Fruit fly (Drosophila melanogaster) whole organism, embryonic: ENCODE results near the gene CG14961.

ENCODE experiments used
- Adf1 ChIP-seq: fragments of 200-800 bp; sonication (Bioruptor generic); IDR thresholded peaks from 2 replicates; pipeline ENCODE4 v1.3.6; 2022; ENCODE audit warnings: missing biosample characterization, missing genetic modification characterization
- CG11696 ChIP-seq: fragments of 200-800 bp; sonication (Bioruptor generic); IDR thresholded peaks from 2 replicates; pipeline ENCODE4 v1.3.6; 2022; ENCODE audit warnings: missing biosample characterization, missing genetic modification characterization
- CG13296 ChIP-seq: fragments of 200-800 bp; sonication (Bioruptor generic); optimal IDR thresholded peaks from 3 replicates; lab custom pipeline; 2018; ENCODE audit warnings: missing biosample characterization, mild to moderate bottlenecking, missing genetic modification characterization
- CG15011 ChIP-seq: fragments of 200-800 bp; sonication (Bioruptor generic); optimal IDR thresholded peaks from 3 replicates; lab custom pipeline; 2018; ENCODE audit warnings: missing biosample characterization, mild to moderate bottlenecking, missing genetic modification characterization
- CG16863 ChIP-seq: fragments of 200-800 bp; sonication (Bioruptor generic); optimal IDR thresholded peaks from 3 replicates; lab custom pipeline; 2016; ENCODE audit warnings: missing biosample characterization, missing genetic modification characterization
- CG17912 ChIP-seq: fragments of 200-800 bp; sonication (Bioruptor generic); optimal IDR thresholded peaks from 2 replicates; lab custom pipeline; 2018; ENCODE audit warnings: missing biosample characterization, mild to moderate bottlenecking, missing genetic modification characterization
- CG2202 ChIP-seq: fragments of 200-800 bp; sonication (Bioruptor generic); optimal IDR thresholded peaks from 2 replicates; lab custom pipeline; 2018; ENCODE audit warnings: missing biosample characterization, mild to moderate bottlenecking, missing genetic modification characterization
- CG2889 ChIP-seq: fragments of 200-800 bp; sonication (Bioruptor generic); IDR thresholded peaks from 3 replicates; pipeline ENCODE4 v1.3.6; 2022; ENCODE audit warnings: missing biosample characterization, missing genetic modification characterization
- CG31388 ChIP-seq: fragments of 200-800 bp; sonication (Bioruptor generic); optimal IDR thresholded peaks from 2 replicates; lab custom pipeline; 2016; ENCODE audit warnings: missing biosample characterization, missing genetic modification characterization
- CG43689 ChIP-seq: fragments of 200-800 bp; sonication (Bioruptor generic); IDR thresholded peaks from 2 replicates; pipeline ENCODE4 v1.3.6; 2022; ENCODE audit warnings: missing biosample characterization, missing genetic modification characterization
- CG4424 ChIP-seq: fragments of 200-800 bp; sonication (Bioruptor generic); optimal IDR thresholded peaks from 3 replicates; lab custom pipeline; 2016; ENCODE audit warnings: missing biosample characterization, missing genetic modification characterization
- CG4730 ChIP-seq: fragments of 200-800 bp; sonication (Bioruptor generic); IDR thresholded peaks from 2 replicates; pipeline ENCODE4 v1.3.6; 2022; ENCODE audit warnings: missing biosample characterization, missing genetic modification characterization
- CG6254 ChIP-seq: fragments of 200-800 bp; sonication (Bioruptor generic); optimal IDR thresholded peaks from 3 replicates; lab custom pipeline; 2017; ENCODE audit warnings: mild to moderate bottlenecking, missing biosample characterization, missing genetic modification reagents, missing genetic modification characterization
- CG6689 ChIP-seq: fragments of 200-800 bp; sonication (Bioruptor generic); IDR thresholded peaks from 2 replicates; pipeline ENCODE4 v1.3.6; 2022; ENCODE audit warnings: missing biosample characterization, missing genetic modification characterization
- CG7271 ChIP-seq: fragments of 200-800 bp; sonication (Bioruptor generic); optimal IDR thresholded peaks from 2 replicates; lab custom pipeline; 2018; ENCODE audit warnings: missing biosample characterization, mild to moderate bottlenecking, missing genetic modification characterization, moderate library complexity
- CG7372 ChIP-seq: fragments of 200-800 bp; sonication (Bioruptor generic); IDR thresholded peaks from 2 replicates; pipeline ENCODE4 v1.3.6; 2022; ENCODE audit warnings: missing biosample characterization, missing genetic modification characterization
- CG7987 ChIP-seq: fragments of 200-800 bp; sonication (Bioruptor generic); optimal IDR thresholded peaks from 2 replicates; lab custom pipeline; 2018; ENCODE audit warnings: missing biosample characterization, mild to moderate bottlenecking, missing genetic modification characterization, moderate library complexity
- CG8924 ChIP-seq: fragments of 200-800 bp; optimal IDR thresholded peaks from 3 replicates; lab custom pipeline; 2019; ENCODE audit warnings: missing biosample characterization, mild to moderate bottlenecking, missing genetic modification characterization, moderate library complexity
- CHES-1-like ChIP-seq: fragments of 200-800 bp; sonication (Bioruptor generic); optimal IDR thresholded peaks from 2 replicates; lab custom pipeline; 2016; ENCODE audit warnings: missing biosample characterization, missing genetic modification characterization
- D19B ChIP-seq: fragments of 200-800 bp; sonication (Bioruptor generic); optimal IDR thresholded peaks from 2 replicates; lab custom pipeline; 2017; ENCODE audit warnings: missing biosample characterization, mild to moderate bottlenecking, missing genetic modification characterization
- Dad ChIP-seq: fragments of 200-800 bp; sonication (Bioruptor generic); optimal IDR thresholded peaks from 3 replicates; lab custom pipeline; 2016; ENCODE audit warnings: missing biosample characterization, missing genetic modification characterization
- Dip3 ChIP-seq: fragments of 200-800 bp; sonication (Bioruptor generic); optimal IDR thresholded peaks from 3 replicates; lab custom pipeline; 2016; ENCODE audit warnings: missing biosample characterization, missing genetic modification characterization
- E2f2 ChIP-seq: fragments of 200-800 bp; sonication (Bioruptor generic); IDR thresholded peaks from 2 replicates; pipeline ENCODE4 v1.3.6; 2022; ENCODE audit warnings: missing biosample characterization, missing genetic modification characterization
- Fer1 ChIP-seq: fragments of 200-800 bp; sonication (Bioruptor generic); optimal IDR thresholded peaks from 2 replicates; lab custom pipeline; 2017; ENCODE audit warnings: missing biosample characterization, mild to moderate bottlenecking, missing genetic modification characterization
- H15 ChIP-seq: fragments of 200-800 bp; sonication (Bioruptor generic); IDR thresholded peaks from 3 replicates; pipeline ENCODE4 v1.3.6; 2022; ENCODE audit warnings: missing biosample characterization, missing genetic modification characterization
- Hey ChIP-seq: fragments of 200-800 bp; sonication (Bioruptor generic); optimal IDR thresholded peaks from 3 replicates; lab custom pipeline; 2018; ENCODE audit warnings: missing biosample characterization, mild to moderate bottlenecking, missing genetic modification characterization
- Sry-β ChIP-seq: fragments of 200-800 bp; sonication (Bioruptor generic); optimal IDR thresholded peaks from 2 replicates; lab custom pipeline; 2018; ENCODE audit warnings: missing biosample characterization, mild to moderate bottlenecking, missing genetic modification characterization, moderate library complexity
- ato ChIP-seq: fragments of 200-800 bp; sonication (Bioruptor generic); IDR thresholded peaks from 2 replicates; pipeline ENCODE4 v1.3.6; 2022; ENCODE audit warnings: missing biosample characterization, missing genetic modification characterization; ENCODE audit not compliant: partially characterized antibody
- cg ChIP-seq: fragments of 200-800 bp; sonication (Bioruptor generic); optimal IDR thresholded peaks from 3 replicates; lab custom pipeline; 2019; ENCODE audit warnings: missing biosample characterization, mild to moderate bottlenecking, missing genetic modification characterization, moderate library complexity
- chif ChIP-seq, 2 experiments: fragments of 200-800 bp; sonication (Bioruptor generic); optimal IDR thresholded peaks; 3 replicates each; lab custom pipeline; 2016; ENCODE audit warnings: missing biosample characterization in 2 of 2, missing genetic modification characterization in 2 of 2
- croc ChIP-seq: fragments of 200-800 bp; sonication (Bioruptor generic); conservative IDR thresholded peaks from 3 replicates; pipeline ENCODE4 v1.3.6; 2022; ENCODE audit warnings: missing biosample characterization, missing genetic modification characterization
- da ChIP-seq: fragments of 200-800 bp; sonication (Bioruptor generic); optimal IDR thresholded peaks from 2 replicates; lab custom pipeline; 2016; ENCODE audit warnings: missing biosample characterization, missing genetic modification characterization
- danr ChIP-seq: fragments of 200-800 bp; sonication (Bioruptor generic); IDR thresholded peaks from 2 replicates; pipeline ENCODE4 v1.3.6; 2022; ENCODE audit warnings: missing biosample characterization, missing genetic modification characterization
- dm ChIP-seq: fragments of 200-800 bp; sonication (Bioruptor generic); optimal IDR thresholded peaks from 3 replicates; lab custom pipeline; 2016; ENCODE audit warnings: missing biosample characterization, missing genetic modification characterization
- emc ChIP-seq: fragments of 200-800 bp; sonication (Bioruptor generic); optimal IDR thresholded peaks from 2 replicates; lab custom pipeline; 2016; ENCODE audit warnings: missing biosample characterization, missing genetic modification characterization
- ewg ChIP-seq: fragments of 200-800 bp; sonication (Bioruptor generic); optimal IDR thresholded peaks from 3 replicates; lab custom pipeline; 2017; ENCODE audit warnings: mild to moderate bottlenecking, missing biosample characterization, missing genetic modification reagents, missing genetic modification characterization
- fru ChIP-seq: fragments of >200 bp; optimal IDR thresholded peaks from 2 replicates; lab custom pipeline; 2017
- ftz-f1 ChIP-seq: fragments of 200-800 bp; sonication (Bioruptor generic); optimal IDR thresholded peaks from 2 replicates; lab custom pipeline; 2016; ENCODE audit warnings: missing biosample characterization, missing genetic modification characterization
- luna ChIP-seq: fragments of 200-800 bp; sonication (Bioruptor generic); optimal IDR thresholded peaks from 2 replicates; lab custom pipeline; 2016; ENCODE audit warnings: missing biosample characterization, missing genetic modification characterization
- mirr ChIP-seq: fragments of 200-800 bp; sonication (Bioruptor generic); optimal IDR thresholded peaks from 3 replicates; lab custom pipeline; 2018; ENCODE audit warnings: missing biosample characterization, mild to moderate bottlenecking, missing genetic modification characterization
- prd ChIP-seq, 3 experiments: fragments of >200 bp in 2 of 3; fragments of 200-800 bp in 1 of 3; sonication (Bioruptor generic) in 1 of 3; optimal IDR thresholded peaks in 2 of 3; IDR thresholded peaks in 1 of 3; 2 replicates in 2 of 3; 3 replicates in 1 of 3; pipeline versions ENCODE4 v1.3.6 to Lab custom; 2017 to 2022; ENCODE audit warnings: missing biosample characterization in 1 of 3, missing genetic modification characterization in 1 of 3
- repo ChIP-seq: fragments of 200-800 bp; sonication (Bioruptor generic); optimal IDR thresholded peaks from 2 replicates; lab custom pipeline; 2016; ENCODE audit warnings: missing biosample characterization, missing genetic modification characterization
- run ChIP-seq: fragments of 200-800 bp; sonication (Bioruptor generic); optimal IDR thresholded peaks from 3 replicates; lab custom pipeline; 2018; ENCODE audit warnings: missing biosample characterization, mild to moderate bottlenecking, missing genetic modification characterization
- sc ChIP-seq, 3 experiments: fragments of >200 bp in 2 of 3; fragments of 200-800 bp in 1 of 3; sonication (Bioruptor generic) in 1 of 3; optimal IDR thresholded peaks; 2 replicates in 2 of 3; 3 replicates in 1 of 3; lab custom pipeline; 2017; ENCODE audit warnings: mild to moderate bottlenecking in 1 of 3, missing biosample characterization in 1 of 3, missing genetic modification characterization in 1 of 3, missing genetic modification reagents in 1 of 3
- sd ChIP-seq: fragments of 200-800 bp; sonication (Bioruptor generic); optimal IDR thresholded peaks from 3 replicates; lab custom pipeline; 2018; ENCODE audit warnings: missing biosample characterization, mild to moderate bottlenecking, missing genetic modification characterization, moderate library complexity
- slbo ChIP-seq: fragments of 200-800 bp; sonication (Bioruptor generic); IDR thresholded peaks from 2 replicates; pipeline ENCODE4 v1.3.6; 2022; ENCODE audit warnings: missing biosample characterization, missing genetic modification characterization
- sna ChIP-seq: fragments of 200-800 bp; sonication (Bioruptor generic); IDR thresholded peaks from 2 replicates; pipeline ENCODE4 v1.3.6; 2022; ENCODE audit warnings: missing biosample characterization, missing genetic modification characterization; ENCODE audit not compliant: partially characterized antibody
- wor ChIP-seq: fragments of 200-800 bp; sonication (Bioruptor generic); IDR thresholded peaks from 2 replicates; pipeline ENCODE4 v1.3.6; 2022; ENCODE audit warnings: missing biosample characterization, missing genetic modification characterization
- zf30C ChIP-seq: fragments of 200-800 bp; sonication (Bioruptor generic); optimal IDR thresholded peaks from 3 replicates; lab custom pipeline; 2018; ENCODE audit warnings: missing biosample characterization, mild to moderate bottlenecking, missing genetic modification characterization
- zfh2 ChIP-seq: fragments of 200-800 bp; sonication (Bioruptor generic); optimal IDR thresholded peaks from 2 replicates; lab custom pipeline; 2016; ENCODE audit warnings: missing biosample characterization, missing genetic modification characterization

The CG14961 gene

DNA sequence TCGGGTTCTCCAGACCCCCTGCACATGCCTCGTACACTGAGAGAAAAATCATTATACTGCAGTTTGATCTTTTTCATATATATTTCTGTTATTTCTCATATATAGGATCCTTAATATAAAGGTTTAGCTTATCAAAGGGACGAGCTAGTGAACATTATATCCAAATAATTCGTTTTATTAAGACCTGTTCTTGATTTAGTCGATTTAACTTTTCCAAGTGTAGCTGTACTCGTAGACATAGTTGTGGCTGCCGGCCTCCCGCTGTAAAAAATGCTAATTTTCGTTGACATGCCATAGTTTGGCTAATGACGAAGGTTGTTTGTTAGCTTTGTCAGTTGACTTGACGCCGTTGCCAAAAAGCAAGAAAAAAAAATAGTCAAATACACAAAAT lies 52.6 kb downstream of the CG14961 start (continued):
- no peak for TF ChIP-seq sc (optimal IDR thresholded peaks at IDR 0.05; lab: Kevin White, UChicago)
- TF ChIP-seq sc (GFP tag; optimal IDR thresholded peaks at IDR 0.05; lab: Kevin White, UChicago) = peak; percentile 75
- TF ChIP-seq CG17912 (GFP tag; lab: Kevin White, UChicago) = no peak
- TF ChIP-seq ato (GFP tag; lab: Robert Waterston, UW) = no peak
- TF ChIP-seq CG15011 (GFP tag; lab: Kevin White, UChicago) = peak; percentile 73
- peak; percentile 57 for TF ChIP-seq CG11696 (GFP tag; lab: Robert Waterston, UW)
- TF ChIP-seq repo = peak; percentile 65
- no peak for TF ChIP-seq ftz-f1
- TF ChIP-seq CHES-1-like (GFP tag; lab: Kevin White, UChicago) = peak; percentile 62
- peak; percentile 24 for TF ChIP-seq Sry-β (GFP tag; lab: Kevin White, UChicago)
- peak; percentile 24 for TF ChIP-seq luna (GFP tag; lab: Kevin White, UChicago)
- peak; percentile 86 for TF ChIP-seq H15 (GFP tag; lab: Robert Waterston, UW)
- TF ChIP-seq wor = peak; percentile 64
- peak; percentile 33 for TF ChIP-seq dm (GFP tag; lab: Kevin White, UChicago)
- peak; percentile 30 for TF ChIP-seq CG31388 (GFP tag; lab: Kevin White, UChicago)
- TF ChIP-seq sna (GFP tag; lab: Robert Waterston, UW) = no peak
- TF ChIP-seq CG2202 (tag; lab: Kevin White, UChicago) = peak; percentile 76
- TF ChIP-seq CG7372 (GFP tag; lab: Robert Waterston, UW) = peak; percentile 74
- no peak for TF ChIP-seq cg (GFP tag; lab: Kevin White, UChicago)
- TF ChIP-seq da (GFP tag; lab: Kevin White, UChicago) = no peak
- TF ChIP-seq croc (GFP tag; lab: Robert Waterston, UW) = peak; percentile 73; the same call in 2 of the 3 replicates
- peak; percentile 89 for TF ChIP-seq CG4424 (GFP tag; lab: Kevin White, UChicago)
- peak; percentile 76 to 86 for TF ChIP-seq chif (GFP tag; optimal IDR thresholded peaks at IDR 0.05; lab: Kevin White, UChicago)
- TF ChIP-seq E2f2 (GFP tag; lab: Robert Waterston, UW) = peak; percentile 48; the same call in 1 of the 2 replicates
- TF ChIP-seq CG8924 (tag; lab: Kevin White, UChicago) = peak; percentile 89
- peak; percentile 70; the same call in 2 of the 3 replicates for TF ChIP-seq CG2889 (GFP tag; lab: Robert Waterston, UW)
- TF ChIP-seq CG6254 (GFP tag; lab: Kevin White, UChicago) = peak; percentile 76
- peak; percentile 69 for TF ChIP-seq CG43689
- TF ChIP-seq CG4730 (GFP tag; lab: Robert Waterston, UW) = peak; percentile 58; the same call in 1 of the 2 replicates
- TF ChIP-seq Fer1 (GFP tag; lab: Kevin White, UChicago) = peak; percentile 84
- peak; percentile 1 for TF ChIP-seq mirr
- TF ChIP-seq Dip3 (GFP tag; lab: Kevin White, UChicago) = peak; percentile 84
- peak; percentile 83 for TF ChIP-seq CG6689 (GFP tag; lab: Robert Waterston, UW)
- peak; percentile 78 for TF ChIP-seq run (tag; lab: Kevin White, UChicago)
- TF ChIP-seq ewg (GFP tag; lab: Kevin White, UChicago) = peak; percentile 64
- peak; percentile 88 for TF ChIP-seq slbo
- peak; percentile 41 for TF ChIP-seq emc
- peak; percentile 84 for TF ChIP-seq CG13296 (GFP tag; lab: Kevin White, UChicago)
- peak; percentile 62 for TF ChIP-seq CG7987 (GFP tag; lab: Kevin White, UChicago)
- TF ChIP-seq danr = peak; percentile 77
- TF ChIP-seq CG16863 (GFP tag; lab: Kevin White, UChicago) = peak; percentile 73
- peak; percentile 79 for TF ChIP-seq zfh2 (GFP tag; lab: Kevin White, UChicago)
- TF ChIP-seq fru = no peak
- peak; percentile 88 for TF ChIP-seq sd (tag; lab: Kevin White, UChicago)
- no peak for TF ChIP-seq prd (optimal IDR thresholded peaks at IDR 0.05; lab: Kevin White, UChicago)
- TF ChIP-seq prd (GFP tag; IDR thresholded peaks at IDR 0.05; lab: Robert Waterston, UW) = peak; percentile 91
- TF ChIP-seq D19B = peak; percentile 50
- peak; percentile 70 for TF ChIP-seq CG7271
- peak; percentile 79 for TF ChIP-seq zf30C (GFP tag; lab: Kevin White, UChicago)
- no peak for TF ChIP-seq Hey (tag; lab: Kevin White, UChicago)
- peak; percentile 38 for TF ChIP-seq Adf1 (GFP tag; lab: Robert Waterston, UW)
- TF ChIP-seq Dad (GFP tag; lab: Kevin White, UChicago) = peak; percentile 76
